Fruit fly (Drosophila melanogaster): ENCODE results near the gene Npc2d.

The Npc2d gene

dm6 chr3R:10087206-10087927 is 31.5 kb upstream of the Npc2d start (continued):
- TF ChIP-seq pita (GFP tag; optimal IDR thresholded peaks at IDR 0.05) (no peak), Dek (tag; optimal IDR thresholded peaks at IDR 0.05) (peak; percentile 59), jumu (GFP tag; optimal IDR thresholded peaks at IDR 0.05) (peak; percentile 68), Fer3 (tag; optimal IDR thresholded peaks at IDR 0.05) (peak; percentile 57), fu2 (GFP tag; optimal IDR thresholded peaks at IDR 0.05) (peak; percentile 59), repo (GFP tag; optimal IDR thresholded peaks at IDR 0.05) (peak; percentile 49), tup (GFP tag; optimal IDR thresholded peaks at IDR 0.05) (no peak), bowl (GFP tag; IDR thresholded peaks at IDR 0.05) (no peak), CG42726 (GFP tag; IDR thresholded peaks at IDR 0.05; ENCODE audit: partially characterized antibody) (no peak), tna (GFP tag; IDR thresholded peaks at IDR 0.05; ENCODE audit: partially characterized antibody) (no peak), Xbp1 (GFP tag; optimal IDR thresholded peaks at IDR 0.05) (peak; percentile 76), bsh (GFP tag; optimal IDR thresholded peaks at IDR 0.05) (peak; percentile 59 to 78), lov (optimal IDR thresholded peaks at IDR 0.05) (no peak), lov (GFP tag; IDR thresholded peaks at IDR 0.05) (no peak), org-1 (GFP tag; optimal IDR thresholded peaks at IDR 0.05) (peak; percentile 64), ind (GFP tag; optimal IDR thresholded peaks at IDR 0.05) (peak; percentile 83), Lim3 (GFP tag; IDR thresholded peaks at IDR 0.05) (0 out of 2 replicates have a peak, but pooled peaks have one; percentile 23), Hr39 (optimal IDR thresholded peaks at IDR 0.05) (no peak), CG10321 (GFP tag; IDR thresholded peaks at IDR 0.05) (peak; percentile 94), dmrt11E (tag; optimal IDR thresholded peaks at IDR 0.05) (peak; percentile 19), hbn (GFP tag; IDR thresholded peaks at IDR 0.05; ENCODE audit: partially characterized antibody) (no peak), slbo (GFP tag; IDR thresholded peaks at IDR 0.05) (peak; percentile 88), CG32772 (GFP tag; IDR thresholded peaks at IDR 0.05) (peak; percentile 61; the same call in 1 of the 2 replicates), CG11695 (GFP tag; IDR thresholded peaks at IDR 0.05) (no peak), mld (GFP tag; IDR thresholded peaks at IDR 0.05; ENCODE audit: partially characterized antibody) (0 out of 3 replicates have a peak, but pooled peaks have one; percentile 42), inv (GFP tag; IDR thresholded peaks at IDR 0.05; ENCODE audit: partially characterized antibody) (no peak), fru (optimal IDR thresholded peaks at IDR 0.05) (no peak), aop (GFP tag; IDR thresholded peaks at IDR 0.05) (0 out of 2 replicates have a peak, but pooled peaks have one; percentile 18), HmgZ (tag; optimal IDR thresholded peaks at IDR 0.05) (no peak), unc-4 (GFP tag; IDR thresholded peaks at IDR 0.05; ENCODE audit: partially characterized antibody) (0 out of 2 replicates have a peak, but pooled peaks have one; percentile 23), CG14014 (GFP tag; IDR thresholded peaks at IDR 0.05) (peak; percentile 61), salm (tag; optimal IDR thresholded peaks at IDR 0.05) (no peak), H2.0 (GFP tag; IDR thresholded peaks at IDR 0.05) (peak; percentile 67), p53 (GFP tag; optimal IDR thresholded peaks at IDR 0.05) (peak; percentile 41), CG15514 (GFP tag; optimal IDR thresholded peaks at IDR 0.05) (peak; percentile 65), zfh1 (GFP tag; IDR thresholded peaks at IDR 0.05) (peak; percentile 66; the same call in 2 of the 3 replicates), CG10209 (GFP tag; optimal IDR thresholded peaks at IDR 0.05) (peak; percentile 69), HmgD (GFP tag; optimal IDR thresholded peaks at IDR 0.05) (peak; percentile 28), CG10267 (tag; optimal IDR thresholded peaks at IDR 0.05) (peak; percentile 20), CG9727 (GFP tag; optimal IDR thresholded peaks at IDR 0.05) (peak; percentile 70), chif (GFP tag; optimal IDR thresholded peaks at IDR 0.05) (peak; percentile 60 to 77), CG12104 (GFP tag; optimal IDR thresholded peaks at IDR 0.05) (no peak), usp (GFP tag; optimal IDR thresholded peaks at IDR 0.05) (no peak), dpn (GFP tag; optimal IDR thresholded peaks at IDR 0.05) (peak; percentile 71 to 82), NC2β (GFP tag; optimal IDR thresholded peaks at IDR 0.05) (peak; percentile 8), disco-r (GFP tag; optimal IDR thresholded peaks at IDR 0.05) (peak; percentile 39), CrebB (tag; optimal IDR thresholded peaks at IDR 0.05) (no peak), CG8765 (GFP tag; IDR thresholded peaks at IDR 0.05) (peak; percentile 57; the same call in 1 of the 2 replicates), br (optimal IDR thresholded peaks at IDR 0.05) (no peak), amos (GFP tag; IDR thresholded peaks at IDR 0.05; ENCODE audit: partially characterized antibody) (no peak)
